Worm (Caenorhabditis elegans): Measurements from ENCODE around the gene ulp-1.
A peak's percentile ranks its signal among the peaks of the same experiment; 100 is the strongest.

ulp-1 gene

ce11 chrIII:5180588-5180987 is 11.0 kb upstream of the ulp-1 start:
- TF ChIP-seq aly-2 (tag; optimal IDR thresholded peaks at IDR 0.05), result no peak
- TF ChIP-seq nhr-129 (tag; optimal IDR thresholded peaks at IDR 0.05), result peak; percentile 33
- peak; percentile 51 for TF ChIP-seq fos-1 (tag; optimal IDR thresholded peaks at IDR 0.05)

DNA sequence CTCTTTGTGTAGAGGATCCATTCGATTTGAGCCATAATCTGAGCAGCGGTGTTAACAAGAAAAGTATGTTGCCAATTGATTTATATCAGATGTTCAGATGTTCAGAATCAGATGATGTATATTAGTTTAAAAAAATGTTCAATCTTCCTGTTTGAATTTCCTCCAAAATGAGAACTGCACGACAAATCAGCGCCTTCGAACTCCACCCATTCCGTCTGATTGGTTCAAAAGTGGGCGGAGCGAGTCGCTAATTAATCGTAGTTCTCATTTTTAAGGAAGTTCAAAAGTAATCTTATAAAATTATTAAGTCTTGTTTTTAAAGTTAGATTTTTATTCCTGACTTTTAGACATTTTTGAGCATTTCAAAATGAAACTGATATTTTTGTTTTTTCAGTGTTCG is 9.6 kb upstream of the ulp-1 start:
- TF ChIP-seq F13H6.1 (tag; optimal IDR thresholded peaks at IDR 0.05) (no peak), dmd-4 (tag; optimal IDR thresholded peaks at IDR 0.05) (no peak), crh-2 (tag; optimal IDR thresholded peaks at IDR 0.05) (no peak), C34F6.9 (tag; optimal IDR thresholded peaks at IDR 0.05) (no peak), nhr-21 (tag; optimal IDR thresholded peaks at IDR 0.05) (no peak), sma-3 (GFP tag; optimal IDR thresholded peaks at IDR 0.05) (no peak)

DNA sequence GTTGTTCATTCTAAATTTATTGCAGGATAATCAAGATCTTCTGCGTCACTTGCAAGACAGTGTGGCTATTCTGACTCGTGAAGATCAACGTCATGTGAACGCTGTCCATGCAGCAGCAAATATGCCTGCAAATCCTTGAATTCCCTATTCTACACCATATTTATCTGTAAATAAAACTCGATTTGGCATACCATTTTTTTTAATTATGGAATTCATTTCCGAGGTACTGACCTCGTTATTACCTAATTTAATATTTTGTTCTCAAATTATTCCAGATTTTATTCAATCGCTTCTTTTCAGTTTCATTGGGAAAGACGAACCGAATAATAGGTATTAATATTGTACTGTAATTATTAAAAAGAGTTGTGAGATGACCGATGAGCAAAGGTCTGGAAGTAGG is 4.0 kb upstream of the ulp-1 start, which contains the start of gene cid-1:
Gene cid-1, plus strand, starts transcription at position 301 of the 400 bp plus-strand sequence.
- TF ChIP-seq ama-1 (optimal IDR thresholded peaks at IDR 0.05) (no peak), elt-1 (tag; optimal IDR thresholded peaks at IDR 0.05) (no peak), aly-2 (tag; optimal IDR thresholded peaks at IDR 0.05) (no peak), ztf-11 (tag; optimal IDR thresholded peaks at IDR 0.05) (no peak), blmp-1 (tag; optimal IDR thresholded peaks at IDR 0.05; ENCODE audit: insufficient read depth) (no peak), unc-39 (tag; optimal IDR thresholded peaks at IDR 0.05) (no peak), fos-1 (tag; optimal IDR thresholded peaks at IDR 0.05) (no peak), alr-1 (tag; optimal IDR thresholded peaks at IDR 0.05) (no peak), ZK546.5 (tag; optimal IDR thresholded peaks at IDR 0.05) (no peak)

DNA sequence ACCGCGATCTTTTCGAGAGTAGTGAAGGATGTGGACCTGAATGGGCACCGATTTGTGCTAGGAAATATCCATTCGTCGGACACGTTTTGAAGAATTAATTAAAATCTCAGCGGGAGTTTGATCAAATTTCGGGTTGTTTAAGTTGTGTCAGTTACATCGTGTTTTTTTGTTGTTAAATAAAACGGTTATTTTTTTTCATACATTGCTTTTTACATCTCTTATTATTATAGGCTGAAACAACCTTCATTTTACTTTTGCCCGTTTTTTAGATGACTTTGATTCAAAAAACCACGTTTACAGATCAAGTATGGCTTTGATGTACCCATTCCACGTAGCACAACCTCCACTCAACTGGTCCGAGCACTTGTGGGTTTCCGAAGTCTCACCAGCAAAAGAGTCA is 3.5 kb upstream of the ulp-1 start, which contains the start of gene emb-1:
Gene emb-1, plus strand, starts transcription at position 301 of the 400 bp plus-strand sequence.
- no peak for TF ChIP-seq ama-1 (optimal IDR thresholded peaks at IDR 0.05)
- TF ChIP-seq ZK546.5 (tag; optimal IDR thresholded peaks at IDR 0.05), result no peak
- TF ChIP-seq nhr-6 (tag; optimal IDR thresholded peaks at IDR 0.05), result no peak
- TF ChIP-seq nhr-11 (tag; optimal IDR thresholded peaks at IDR 0.05), result no peak
- TF ChIP-seq R02D3.7 (tag; optimal IDR thresholded peaks at IDR 0.05), result no peak
- TF ChIP-seq nhr-25 (tag; optimal IDR thresholded peaks at IDR 0.05), result no peak

DNA sequence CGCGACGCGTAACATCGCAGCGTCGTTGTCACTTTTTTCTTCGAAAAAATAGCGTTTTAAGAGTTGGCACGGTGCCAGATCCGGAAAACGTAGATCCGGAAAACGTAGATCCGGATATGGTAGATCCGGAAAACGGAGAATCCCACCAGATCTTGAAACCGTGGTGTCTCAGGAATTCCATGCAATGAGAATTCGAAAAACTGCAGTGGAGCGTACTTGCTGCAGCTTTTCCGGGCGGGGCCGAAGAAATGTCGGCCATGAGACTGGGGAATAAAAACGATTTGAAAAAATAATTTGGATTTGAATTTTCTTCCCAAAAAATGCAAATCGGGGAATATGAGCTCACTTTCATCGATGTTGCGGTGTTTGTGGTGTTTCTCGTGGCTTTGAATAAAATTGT is 2.9 kb upstream of the ulp-1 start, which contains the start of gene K10D2.5:
Gene K10D2.5, plus strand, starts transcription at position 251 of the 400 bp plus-strand sequence.
- TF ChIP-seq nhr-25 (tag; optimal IDR thresholded peaks at IDR 0.05) (peak; percentile 87), nhr-77 (tag; optimal IDR thresholded peaks at IDR 0.05) (no peak), unc-55 (GFP tag; optimal IDR thresholded peaks at IDR 0.05) (peak; percentile 97), zag-1 (tag; optimal IDR thresholded peaks at IDR 0.05) (peak; percentile 77), dmd-4 (tag; optimal IDR thresholded peaks at IDR 0.05) (no peak), unc-39 (tag; optimal IDR thresholded peaks at IDR 0.05) (no peak), ZK546.5 (tag; optimal IDR thresholded peaks at IDR 0.05) (no peak), nhr-12 (tag; optimal IDR thresholded peaks at IDR 0.05) (no peak), lin-39 (tag; optimal IDR thresholded peaks at IDR 0.05) (no peak), R02D3.7 (tag; optimal IDR thresholded peaks at IDR 0.05) (no peak), blmp-1 (tag; optimal IDR thresholded peaks at IDR 0.05; ENCODE audit: insufficient read depth) (peak; percentile 27), egl-27 (tag; optimal IDR thresholded peaks at IDR 0.05) (peak; percentile 72), ztf-1 (GFP tag; conservative IDR thresholded peaks at IDR 0.05) (0 out of 2 replicates have a peak, but pooled peaks have one; percentile 89), lin-11 (tag; optimal IDR thresholded peaks at IDR 0.05) (peak; percentile 83), lin-13 (GFP tag; optimal IDR thresholded peaks at IDR 0.05) (peak; percentile 94), nhr-10 (tag; optimal IDR thresholded peaks at IDR 0.05) (peak; percentile 55), fos-1 (tag; optimal IDR thresholded peaks at IDR 0.05) (peak; percentile 77), mab-5 (tag; optimal IDR thresholded peaks at IDR 0.05) (peak; percentile 89), Y55F3AM.14 (GFP tag; optimal IDR thresholded peaks at IDR 0.05) (peak; percentile 74), aly-2 (tag; optimal IDR thresholded peaks at IDR 0.05) (no peak), snpc-4 (tag; optimal IDR thresholded peaks at IDR 0.05) (peak; percentile 74), nhr-11 (tag; optimal IDR thresholded peaks at IDR 0.05) (no peak), ceh-82 (tag; optimal IDR thresholded peaks at IDR 0.05) (peak; percentile 74), lsy-2 (tag; optimal IDR thresholded peaks at IDR 0.05) (peak; percentile 84 to 90), nhr-23 (tag; optimal IDR thresholded peaks at IDR 0.05) (no peak), elt-1 (tag; optimal IDR thresholded peaks at IDR 0.05) (no peak), crh-2 (tag; optimal IDR thresholded peaks at IDR 0.05) (peak; percentile 89), skn-1 (tag; optimal IDR thresholded peaks at IDR 0.05) (peak; percentile 64), elt-3 (tag; optimal IDR thresholded peaks at IDR 0.05) (no peak), nhr-6 (tag; optimal IDR thresholded peaks at IDR 0.05) (peak; percentile 74), ztf-4 (tag; optimal IDR thresholded peaks at IDR 0.05) (peak; percentile 71), nhr-21 (tag; optimal IDR thresholded peaks at IDR 0.05) (peak; percentile 72), mdl-1 (tag; optimal IDR thresholded peaks at IDR 0.05) (peak in 1 of 2 experiments; percentile 22), ama-1 (optimal IDR thresholded peaks at IDR 0.05) (no peak), C34F6.9 (tag; optimal IDR thresholded peaks at IDR 0.05) (peak; percentile 94), alr-1 (tag; optimal IDR thresholded peaks at IDR 0.05) (no peak), sem-4 (tag; optimal IDR thresholded peaks at IDR 0.05) (peak; percentile 44), gmeb-1 (tag; optimal IDR thresholded peaks at IDR 0.05) (peak; percentile 89), F13H6.1 (tag; optimal IDR thresholded peaks at IDR 0.05) (peak; percentile 88), sma-9 (GFP tag; optimal IDR thresholded peaks at IDR 0.05) (peak; percentile 96), sma-9 (tag; optimal IDR thresholded peaks at IDR 0.05) (no peak)

Data from whole organism, L2 larva.